Fruit fly (Drosophila melanogaster) whole organism, embryonic: ENCODE measurements around the gene CG46463.

Experiments
- CG10321 ChIP-seq: fragments of 200-800 bp; sonication (Bioruptor generic); IDR thresholded peaks from 2 replicates; pipeline ENCODE4 v1.3.6; 2022; ENCODE audit warnings: missing biosample characterization, missing genetic modification characterization
- CG11456 ChIP-seq: fragments of 200-800 bp; sonication (Bioruptor generic); IDR thresholded peaks from 3 replicates; pipeline ENCODE4 v1.3.6; 2022; ENCODE audit warnings: missing biosample characterization, missing genetic modification characterization

CG46463 gene

DNA sequence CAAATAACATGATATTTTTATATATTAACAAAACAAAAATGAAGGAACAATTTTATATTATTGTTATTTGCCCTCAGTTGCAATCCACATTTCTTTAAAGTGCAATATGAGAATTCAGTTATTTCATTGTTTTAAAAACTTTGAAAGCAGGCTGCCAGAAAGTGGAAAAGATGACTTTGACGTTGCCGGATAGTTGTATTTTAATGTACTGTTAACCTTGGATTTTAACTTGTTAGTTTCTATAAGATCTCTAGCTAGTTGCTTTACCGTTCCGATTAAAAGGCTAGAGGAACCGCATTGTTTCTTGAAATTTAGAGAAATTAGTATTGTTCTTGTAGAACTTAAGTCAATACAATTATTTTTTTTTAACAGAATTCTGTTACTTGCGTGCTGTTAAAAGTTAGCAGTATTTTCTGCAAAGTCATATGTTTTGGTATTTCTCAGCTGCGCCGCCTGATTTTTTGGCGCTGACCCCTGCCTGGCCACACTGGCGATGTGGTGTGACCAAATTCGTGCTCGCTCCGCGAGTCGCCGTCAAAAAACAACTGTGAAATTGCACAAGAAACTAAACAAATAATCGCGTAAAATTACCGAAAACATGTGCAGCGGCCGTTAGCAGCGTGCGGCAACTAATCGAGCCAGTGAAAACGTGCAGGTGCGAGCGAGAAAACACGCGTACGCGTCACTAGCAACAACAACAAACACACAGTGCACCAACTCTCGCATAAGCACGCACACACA lies 54.3 kb downstream of the CG46463 start, which contains the start of gene Eip63E (continued):
- TF ChIP-seq CG10321 (GFP tag; lab: Robert Waterston, UW) (no peak), CG11456 (GFP tag; lab: Robert Waterston, UW) (no peak)
